Fruit fly (Drosophila melanogaster) S2 (cell line): ENCODE data around the gene CG43897.

Source experiments
- CG8478 ChIP-seq: fragments of >200 bp; optimal IDR thresholded peaks from 2 replicates; lab custom pipeline; 2018
- CTCF ChIP-seq, 2 experiments: fragments of >200 bp; optimal IDR thresholded peaks; 2 replicates each; lab custom pipeline; 2018

DNA sequence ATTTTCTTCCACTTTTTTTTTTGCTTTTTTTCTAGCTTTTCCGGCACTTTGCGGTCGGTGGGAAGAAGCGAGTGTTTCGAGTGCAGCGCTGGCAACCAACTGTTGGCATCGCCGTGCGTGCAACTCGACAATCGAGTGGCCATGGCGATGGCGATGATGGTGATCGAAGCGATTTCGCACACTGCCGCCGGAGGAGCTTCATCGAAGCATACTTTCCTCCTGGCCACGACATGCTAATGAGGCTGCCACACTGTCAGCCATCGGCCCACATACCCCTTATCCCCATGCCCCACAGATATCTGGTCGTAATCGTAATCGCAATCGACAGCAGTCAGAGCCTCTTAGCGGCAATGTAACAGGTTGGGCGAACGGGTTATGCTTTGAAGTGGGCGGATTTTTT, 16.1 kb upstream of the CG43897 start, which contains the start of gene Zasp67:
- TF ChIP-seq CG8478 (lab: Kevin White, UChicago) (no peak), CTCF (optimal IDR thresholded peaks at IDR 0.05; lab: Kevin White, UChicago) (no peak)
